Worm (Caenorhabditis elegans): ENCODE measurements around the gene lpd-9.
A peak's percentile ranks its signal among the peaks of the same experiment; 100 is the strongest.

Gene lpd-9

ce11 chrV:10536808-10537207 is 42.3 kb upstream of the lpd-9 start (continued):
- TF ChIP-seq repo-1 (tag; optimal IDR thresholded peaks at IDR 0.05): peak; percentile 64
- no peak for TF ChIP-seq nhr-179 (tag; optimal IDR thresholded peaks at IDR 0.05)
- TF ChIP-seq nfyb-1 (GFP tag; IDR thresholded peaks at IDR 0.05): peak; percentile 82
- TF ChIP-seq rcor-1 (GFP tag; IDR thresholded peaks at IDR 0.05): peak; percentile 50; the same call in 1 of the 2 replicates
- TF ChIP-seq ztf-6 (GFP tag; IDR thresholded peaks at IDR 0.05): 0 out of 2 replicates have a peak, but pooled peaks have one; percentile 45
- peak; percentile 47; the same call in 1 of the 2 replicates for TF ChIP-seq lin-26 (GFP tag; IDR thresholded peaks at IDR 0.05)
- TF ChIP-seq unc-62 (GFP tag; optimal IDR thresholded peaks at IDR 0.05): no peak
- TF ChIP-seq aptf-2 (GFP tag; conservative IDR thresholded peaks at IDR 0.05): no peak
- TF ChIP-seq cebp-1 (GFP tag; IDR thresholded peaks at IDR 0.05): 0 out of 2 replicates have a peak, but pooled peaks have one; percentile 46
- TF ChIP-seq cebp-1 (tag; optimal IDR thresholded peaks at IDR 0.05): peak; percentile 90
- no peak for TF ChIP-seq C17E4.6 (GFP tag; IDR thresholded peaks at IDR 0.05)
- TF ChIP-seq cebp-2 (GFP tag; IDR thresholded peaks at IDR 0.05): no peak
- no peak for TF ChIP-seq attf-6 (GFP tag; IDR thresholded peaks at IDR 0.05)
- no peak for TF ChIP-seq nfya-1 (tag; optimal IDR thresholded peaks at IDR 0.05; ENCODE audit: borderline replicate concordance, insufficient read depth)
- no peak for TF ChIP-seq ceh-91 (GFP tag; IDR thresholded peaks at IDR 0.05)
- no peak for TF ChIP-seq bed-1 (GFP tag; IDR thresholded peaks at IDR 0.05)
- 0 out of 2 replicates have a peak, but pooled peaks have one; percentile 65 for TF ChIP-seq let-526 (GFP tag; IDR thresholded peaks at IDR 0.05)
- TF ChIP-seq ceh-58 (GFP tag; IDR thresholded peaks at IDR 0.05): no peak
- TF ChIP-seq snpc-1.3 (tag; optimal IDR thresholded peaks at IDR 0.05; ENCODE audit: insufficient read depth): no peak
- peak in 2 of 3 experiments; percentile 54 to 93 for TF ChIP-seq lin-35 (GFP tag; optimal IDR thresholded peaks at IDR 0.05)
- no peak for TF ChIP-seq lsy-27 (tag; optimal IDR thresholded peaks at IDR 0.05; ENCODE audit: borderline replicate concordance, insufficient read depth)
- peak; percentile 79 for TF ChIP-seq ekl-4 (GFP tag; IDR thresholded peaks at IDR 0.05)
- no peak for TF ChIP-seq mes-4 (tag; optimal IDR thresholded peaks at IDR 0.05)
- TF ChIP-seq madf-8 (GFP tag; conservative IDR thresholded peaks at IDR 0.05): 0 out of 2 replicates have a peak, but pooled peaks have one; percentile 6
- peak; percentile 90 for TF ChIP-seq attf-5 (GFP tag; optimal IDR thresholded peaks at IDR 0.05)
- TF ChIP-seq egl-18 (GFP tag; IDR thresholded peaks at IDR 0.05): no peak
- TF ChIP-seq Y67H2A.10 (GFP tag; conservative IDR thresholded peaks at IDR 0.05): no peak
- TF ChIP-seq sdz-38 (tag; optimal IDR thresholded peaks at IDR 0.05): no peak
- TF ChIP-seq B0019.2 (GFP tag; conservative IDR thresholded peaks at IDR 0.05): no peak
- peak; percentile 61 for TF ChIP-seq atf-7 (tag; optimal IDR thresholded peaks at IDR 0.05)
- TF ChIP-seq pha-4 (tag; optimal IDR thresholded peaks at IDR 0.05): no peak
- peak; percentile 3 for TF ChIP-seq ztf-22 (GFP tag; optimal IDR thresholded peaks at IDR 0.05)
- no peak for TF ChIP-seq die-1 (tag; optimal IDR thresholded peaks at IDR 0.05)
- no peak for TF ChIP-seq F10E7.11 (tag; optimal IDR thresholded peaks at IDR 0.05)
- TF ChIP-seq F55B11.4 (tag; optimal IDR thresholded peaks at IDR 0.05; ENCODE audit: borderline replicate concordance, insufficient read depth): no peak
- TF ChIP-seq F57A8.1 (GFP tag; optimal IDR thresholded peaks at IDR 0.05): no peak
- TF ChIP-seq athp-1 (tag; optimal IDR thresholded peaks at IDR 0.05): peak; percentile 23
- peak; percentile 52 to 74 for TF ChIP-seq let-607 (tag; optimal IDR thresholded peaks at IDR 0.05)
- TF ChIP-seq snpc-1.1 (tag; optimal IDR thresholded peaks at IDR 0.05; ENCODE audit: insufficient read depth): no peak
- no peak for TF ChIP-seq him-1 (tag; optimal IDR thresholded peaks at IDR 0.05)
- peak; percentile 63 for TF ChIP-seq madf-10 (tag; optimal IDR thresholded peaks at IDR 0.05)
- 0 out of 2 replicates have a peak, but pooled peaks have one; percentile 59 for TF ChIP-seq attf-3 (GFP tag; conservative IDR thresholded peaks at IDR 0.05)
- no peak for TF ChIP-seq ztf-28 (GFP tag; IDR thresholded peaks at IDR 0.05)
- TF ChIP-seq hsf-1 (GFP tag; IDR thresholded peaks at IDR 0.05): peak; percentile 56; the same call in 1 of the 2 replicates
- TF ChIP-seq lir-1 (GFP tag; conservative IDR thresholded peaks at IDR 0.05): no peak
- no peak for TF ChIP-seq egrh-3 (GFP tag; IDR thresholded peaks at IDR 0.05)
- TF ChIP-seq ztf-18 (tag; optimal IDR thresholded peaks at IDR 0.05): peak; percentile 97

Data from whole organism, young adult.